Worm (Caenorhabditis elegans) whole organism, midembryonic: ENCODE data around the gene T10F2.5.

Experiments used
- T22C8.4 ChIP-seq: fragments of 200-800 bp; sonication (Bioruptor generic); IDR thresholded peaks from 2 replicates; pipeline ENCODE4 v1.3.6; 2022; ENCODE audit warnings: missing genetic modification characterization, missing compliant biosample characterization
- cog-1 ChIP-seq: sonication (generic microtip); optimal IDR thresholded peaks from 2 replicates; lab custom pipeline; 2016; ENCODE audit warnings: missing genetic modification characterization, missing compliant biosample characterization
- flt-1 ChIP-seq: fragments of 200-800 bp; sonication (Bioruptor generic); IDR thresholded peaks from 2 replicates; pipeline ENCODE4 v1.3.6; 2022; ENCODE audit warnings: missing genetic modification characterization, missing compliant biosample characterization
- klf-2 ChIP-seq: fragments of 200-800 bp; sonication (Bioruptor generic); conservative IDR thresholded peaks from 2 replicates; pipeline ENCODE4 v1.3.6; 2022; ENCODE audit warnings: missing genetic modification reagents, missing genetic modification characterization, missing compliant biosample characterization
- med-1 ChIP-seq: sonication (generic microtip); optimal IDR thresholded peaks from 2 replicates; lab custom pipeline; 2017; ENCODE audit warnings: missing genetic modification characterization, mild to moderate bottlenecking, missing compliant biosample characterization, antibody characterized with exemption, missing genetic modification reagents; ENCODE audit not compliant: insufficient read depth
- ref-1 ChIP-seq: fragments of 200-800 bp; sonication (Bioruptor generic); conservative IDR thresholded peaks from 2 replicates; pipeline ENCODE4 v1.3.6; 2022; ENCODE audit warnings: missing genetic modification reagents, missing genetic modification characterization, missing compliant biosample characterization
- tab-1 ChIP-seq: fragments of 200-800 bp; sonication (Bioruptor generic); IDR thresholded peaks from 2 replicates; pipeline ENCODE4 v1.3.6; 2022; ENCODE audit warnings: missing genetic modification characterization, missing compliant biosample characterization
- ztf-23 ChIP-seq: fragments of 200-800 bp; sonication (Bioruptor generic); IDR thresholded peaks from 2 replicates; pipeline ENCODE4 v1.3.6; 2022; ENCODE audit warnings: missing genetic modification reagents, missing genetic modification characterization, missing compliant biosample characterization
- ztf-29 ChIP-seq: fragments of 200-800 bp; sonication (Bioruptor generic); IDR thresholded peaks from 2 replicates; pipeline ENCODE4 v1.3.6; 2022; ENCODE audit warnings: missing genetic modification reagents, missing genetic modification characterization, missing compliant biosample characterization

Gene T10F2.5

DNA sequence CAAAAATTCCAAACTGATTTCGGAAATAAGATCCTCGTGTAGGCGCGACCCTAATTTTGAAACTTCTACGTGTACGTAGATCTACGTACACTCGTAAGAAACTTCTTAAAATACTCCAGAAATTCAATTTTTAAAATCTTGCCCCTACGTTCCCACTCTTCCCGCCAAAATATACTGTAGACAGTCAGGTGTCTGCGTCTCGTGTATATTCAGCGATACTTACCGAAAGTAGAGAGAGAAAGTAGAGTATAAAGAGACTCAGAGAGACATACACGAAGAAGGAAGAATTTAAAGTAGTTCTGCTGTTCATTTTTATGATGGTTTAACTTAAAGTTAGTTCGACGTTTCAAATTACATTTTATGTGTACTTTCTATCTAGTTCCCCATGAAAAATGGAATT is 33.9 kb upstream of the T10F2.5 start:
- TF ChIP-seq T22C8.4 (GFP tag; lab: Robert Waterston, UW) (no peak), ztf-23 (GFP tag; lab: Robert Waterston, UW) (no peak), cog-1 (tag; lab: Kevin White, UChicago) (no peak), tab-1 (GFP tag; lab: Robert Waterston, UW) (no peak), flt-1 (GFP tag; lab: Robert Waterston, UW) (no peak), ztf-29 (GFP tag; lab: Robert Waterston, UW) (no peak), ref-1 (GFP tag; lab: Robert Waterston, UW) (no peak), med-1 (GFP tag; lab: Kevin White, UChicago) (no peak), klf-2 (GFP tag; lab: Robert Waterston, UW) (no peak)

DNA sequence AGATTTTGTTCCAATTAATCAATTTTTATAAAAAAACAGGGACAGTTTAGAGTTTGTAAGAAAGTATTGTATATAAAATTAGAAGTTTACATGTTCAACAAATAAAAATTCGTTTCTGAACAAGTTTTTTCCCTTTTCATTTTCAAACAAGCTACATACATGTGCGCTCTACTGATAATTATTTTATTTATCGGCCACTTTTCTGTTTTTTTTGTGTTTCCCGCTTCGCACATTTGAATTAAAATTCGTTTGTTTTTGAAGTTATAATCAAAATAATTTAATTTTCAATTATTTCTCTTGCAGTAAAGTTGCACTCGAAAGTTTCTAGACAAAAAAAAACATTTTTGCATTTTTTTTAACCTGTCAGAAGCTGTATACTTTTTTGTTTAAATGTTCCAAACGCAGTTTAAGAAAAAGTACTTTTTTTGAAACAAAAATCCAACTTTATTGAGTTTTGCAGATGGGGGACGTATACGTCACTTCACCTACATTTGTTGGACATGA is 31.3 kb upstream of the T10F2.5 start, which contains the start of gene hira-1:
Gene hira-1 (plus strand): TSS at position 454 of the 504 bp plus-strand sequence.
- TF ChIP-seq ztf-23 (GFP tag; lab: Robert Waterston, UW), result no peak

DNA sequence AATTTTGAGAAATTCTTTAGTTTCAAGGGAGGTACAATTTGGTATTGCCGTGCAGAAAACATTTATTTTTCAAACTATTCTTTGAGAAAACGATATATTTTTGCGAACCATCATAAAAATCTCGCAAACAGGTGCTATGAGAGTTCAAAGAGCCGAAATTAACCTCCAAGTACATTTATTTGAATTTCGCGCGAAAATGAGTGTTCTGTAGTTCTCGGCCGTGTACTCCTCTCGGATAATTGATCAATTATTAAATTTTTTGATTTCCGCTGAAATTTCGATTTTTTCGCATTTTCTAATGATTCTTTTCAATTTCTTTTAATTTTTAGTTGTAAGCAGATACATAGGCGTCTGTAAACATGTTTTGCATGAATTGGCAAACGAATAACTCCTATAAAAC is 30.8 kb upstream of the T10F2.5 start:
- TF ChIP-seq flt-1 (GFP tag; lab: Robert Waterston, UW), result peak; percentile 37; the same call in 1 of the 2 replicates
- TF ChIP-seq tab-1 (GFP tag; lab: Robert Waterston, UW), result no peak

DNA sequence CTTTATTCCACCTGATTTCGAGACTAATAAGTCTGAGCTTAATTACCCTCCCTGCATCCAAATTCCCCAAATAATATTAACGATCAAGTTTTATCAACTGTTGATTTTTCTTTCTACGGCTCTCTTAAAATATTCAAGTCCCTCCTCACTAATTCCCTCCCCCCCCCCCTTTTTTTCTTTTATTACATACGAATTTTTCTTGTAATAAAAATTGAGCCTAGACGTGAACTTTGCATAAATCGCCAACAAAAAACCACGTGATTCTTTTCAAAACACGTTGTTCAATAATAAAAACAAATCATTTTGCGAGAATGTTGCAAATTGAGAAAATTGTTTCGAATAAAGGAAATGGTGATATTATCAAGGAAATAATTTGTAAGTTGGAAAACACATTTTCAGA is 29.0 kb upstream of the T10F2.5 start, which contains the start of gene K10D2.8:
Gene K10D2.8 (plus strand): TSS at position 301 of the 400 bp plus-strand sequence.
- no peak for TF ChIP-seq flt-1 (GFP tag; lab: Robert Waterston, UW)
- TF ChIP-seq T22C8.4 (GFP tag; lab: Robert Waterston, UW), result no peak
- TF ChIP-seq cog-1 (tag; lab: Kevin White, UChicago), result no peak
- TF ChIP-seq ref-1 (GFP tag; lab: Robert Waterston, UW), result no peak

DNA sequence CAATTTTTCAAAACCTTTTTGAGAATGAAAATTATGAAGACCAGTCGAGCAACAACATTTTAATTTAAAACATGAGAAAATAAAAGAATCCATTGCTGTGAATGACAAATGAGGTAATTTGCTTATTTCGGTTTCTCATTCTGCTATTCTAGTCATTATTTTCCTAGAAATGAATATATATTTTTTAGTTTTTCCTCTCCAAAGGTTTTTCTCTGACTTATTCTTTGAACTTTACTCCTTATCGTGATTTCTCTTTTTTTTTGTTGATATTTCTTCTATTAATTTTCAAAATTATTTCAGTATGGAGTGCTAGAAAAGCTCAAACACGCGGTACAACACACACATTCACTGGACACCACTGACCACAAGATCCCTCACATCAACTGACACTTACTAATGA is 26.2 kb upstream of the T10F2.5 start, which contains the start of gene pup-2:
Gene pup-2 (plus strand): TSS at position 301 of the 400 bp plus-strand sequence.
- TF ChIP-seq tab-1 (GFP tag; lab: Robert Waterston, UW) (no peak), cog-1 (tag; lab: Kevin White, UChicago) (no peak), ztf-29 (GFP tag; lab: Robert Waterston, UW) (no peak), T22C8.4 (GFP tag; lab: Robert Waterston, UW) (no peak), klf-2 (GFP tag; lab: Robert Waterston, UW) (no peak), ztf-23 (GFP tag; lab: Robert Waterston, UW) (no peak), ref-1 (GFP tag; lab: Robert Waterston, UW) (no peak), flt-1 (GFP tag; lab: Robert Waterston, UW) (no peak), med-1 (GFP tag; lab: Kevin White, UChicago) (no peak)

DNA sequence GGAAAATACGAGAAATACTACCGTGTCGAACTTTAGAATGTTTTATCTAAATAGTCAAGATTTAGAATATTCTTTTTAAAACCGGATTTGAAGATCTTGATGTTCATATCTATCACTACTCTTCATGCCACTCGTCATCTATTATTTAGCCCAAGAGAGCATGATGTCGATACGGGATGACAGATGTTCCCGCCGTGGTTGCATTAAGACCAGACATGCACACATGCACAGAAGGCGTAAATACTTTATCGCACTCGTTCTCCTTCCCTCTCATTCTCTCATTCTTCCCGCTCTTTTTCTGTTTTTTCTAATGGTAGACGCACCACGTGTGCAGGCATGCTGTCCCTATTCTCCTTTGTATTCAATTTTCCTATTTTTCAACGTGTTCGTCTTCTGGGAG is 24.0 kb upstream of the T10F2.5 start:
- TF ChIP-seq cog-1 (tag; lab: Kevin White, UChicago) (no peak), ref-1 (GFP tag; lab: Robert Waterston, UW) (no peak), klf-2 (GFP tag; lab: Robert Waterston, UW) (no peak), ztf-23 (GFP tag; lab: Robert Waterston, UW) (no peak), tab-1 (GFP tag; lab: Robert Waterston, UW) (no peak), ztf-29 (GFP tag; lab: Robert Waterston, UW) (no peak), flt-1 (GFP tag; lab: Robert Waterston, UW) (no peak)

DNA sequence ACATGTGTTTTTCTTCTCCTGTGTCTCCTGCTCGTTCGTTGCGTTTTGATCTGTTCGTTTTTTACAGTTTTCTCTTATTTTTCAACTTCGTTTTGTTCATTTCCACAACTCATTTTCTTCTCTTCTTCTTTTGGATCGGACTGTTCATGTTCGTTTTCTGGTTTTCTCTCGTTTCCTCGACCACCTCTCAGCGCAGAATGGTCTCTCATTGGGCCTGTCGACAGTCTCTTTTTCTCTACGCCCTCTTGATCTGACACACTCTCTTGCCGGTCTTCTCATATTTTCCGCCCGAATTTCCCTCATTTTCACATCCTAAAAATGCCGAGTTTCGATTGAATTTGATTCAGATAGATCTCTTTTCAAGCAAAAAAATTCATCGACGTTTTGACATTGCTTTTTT is 22.2 kb upstream of the T10F2.5 start:
- no peak for TF ChIP-seq flt-1 (GFP tag; lab: Robert Waterston, UW)
- TF ChIP-seq T22C8.4 (GFP tag; lab: Robert Waterston, UW), result no peak
- no peak for TF ChIP-seq tab-1 (GFP tag; lab: Robert Waterston, UW)
- TF ChIP-seq klf-2 (GFP tag; lab: Robert Waterston, UW), result no peak
- no peak for TF ChIP-seq ref-1 (GFP tag; lab: Robert Waterston, UW)
- no peak for TF ChIP-seq cog-1 (tag; lab: Kevin White, UChicago)
- TF ChIP-seq ztf-29 (GFP tag; lab: Robert Waterston, UW), result no peak
- no peak for TF ChIP-seq ztf-23 (GFP tag; lab: Robert Waterston, UW)
- TF ChIP-seq med-1 (GFP tag; lab: Kevin White, UChicago), result no peak

DNA sequence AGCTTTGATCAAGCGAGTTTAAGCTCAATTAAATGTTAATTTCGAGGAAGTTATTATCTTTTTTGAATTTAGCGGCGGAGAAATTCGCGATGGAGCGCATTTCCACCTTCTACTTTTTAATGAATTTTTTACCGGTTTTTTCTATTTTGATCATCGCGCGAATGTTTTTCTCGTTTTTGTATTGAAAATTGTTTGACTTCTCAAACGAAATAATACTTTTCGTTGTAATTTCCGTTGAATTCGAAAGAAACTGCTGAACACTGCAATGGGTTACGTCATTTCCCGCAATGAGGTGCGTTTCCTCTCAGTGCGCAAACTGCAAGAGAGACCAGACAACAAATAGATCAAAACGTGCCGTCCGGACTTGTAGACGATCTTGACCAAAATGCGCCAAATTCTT is 21.8 kb upstream of the T10F2.5 start:
- TF ChIP-seq cog-1 (tag; lab: Kevin White, UChicago) (no peak), flt-1 (GFP tag; lab: Robert Waterston, UW) (no peak), klf-2 (GFP tag; lab: Robert Waterston, UW) (no peak), med-1 (GFP tag; lab: Kevin White, UChicago) (no peak), T22C8.4 (GFP tag; lab: Robert Waterston, UW) (no peak), ztf-23 (GFP tag; lab: Robert Waterston, UW) (no peak)

DNA sequence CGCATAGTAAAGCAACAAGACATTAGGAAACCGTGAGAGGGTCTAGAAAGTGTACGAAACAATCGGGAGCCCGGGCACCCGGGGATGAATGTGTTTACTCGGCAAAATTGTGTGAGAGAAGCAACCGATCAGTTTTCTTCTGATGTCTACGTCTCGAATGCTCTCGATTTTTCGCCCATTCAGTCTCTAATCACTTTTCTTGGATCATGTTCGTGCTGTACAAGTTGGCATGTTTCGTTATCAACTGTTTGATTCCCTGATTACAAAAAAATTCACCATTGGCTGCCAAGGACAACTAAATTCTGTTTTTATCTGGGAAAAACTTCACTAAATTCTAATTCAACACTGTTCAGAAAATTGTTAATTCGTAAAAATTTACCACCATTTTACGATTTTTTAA is 21.2 kb upstream of the T10F2.5 start:
- TF ChIP-seq ref-1 (GFP tag; lab: Robert Waterston, UW) (no peak), ztf-29 (GFP tag; lab: Robert Waterston, UW) (no peak), klf-2 (GFP tag; lab: Robert Waterston, UW) (no peak), tab-1 (GFP tag; lab: Robert Waterston, UW) (no peak), ztf-23 (GFP tag; lab: Robert Waterston, UW) (0 out of 2 replicates have a peak, but pooled peaks have one; percentile 40), T22C8.4 (GFP tag; lab: Robert Waterston, UW) (no peak), med-1 (GFP tag; lab: Kevin White, UChicago) (no peak)

DNA sequence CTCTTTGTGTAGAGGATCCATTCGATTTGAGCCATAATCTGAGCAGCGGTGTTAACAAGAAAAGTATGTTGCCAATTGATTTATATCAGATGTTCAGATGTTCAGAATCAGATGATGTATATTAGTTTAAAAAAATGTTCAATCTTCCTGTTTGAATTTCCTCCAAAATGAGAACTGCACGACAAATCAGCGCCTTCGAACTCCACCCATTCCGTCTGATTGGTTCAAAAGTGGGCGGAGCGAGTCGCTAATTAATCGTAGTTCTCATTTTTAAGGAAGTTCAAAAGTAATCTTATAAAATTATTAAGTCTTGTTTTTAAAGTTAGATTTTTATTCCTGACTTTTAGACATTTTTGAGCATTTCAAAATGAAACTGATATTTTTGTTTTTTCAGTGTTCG is 19.8 kb upstream of the T10F2.5 start:
- TF ChIP-seq med-1 (GFP tag; lab: Kevin White, UChicago) (no peak), klf-2 (GFP tag; lab: Robert Waterston, UW) (no peak), tab-1 (GFP tag; lab: Robert Waterston, UW) (no peak), ztf-23 (GFP tag; lab: Robert Waterston, UW) (no peak), ref-1 (GFP tag; lab: Robert Waterston, UW) (no peak), cog-1 (tag; lab: Kevin White, UChicago) (no peak), T22C8.4 (GFP tag; lab: Robert Waterston, UW) (no peak), flt-1 (GFP tag; lab: Robert Waterston, UW) (no peak), ztf-29 (GFP tag; lab: Robert Waterston, UW) (no peak)
